Worm (Caenorhabditis elegans): Measurements from ENCODE around the gene W10G11.2.

DNA sequence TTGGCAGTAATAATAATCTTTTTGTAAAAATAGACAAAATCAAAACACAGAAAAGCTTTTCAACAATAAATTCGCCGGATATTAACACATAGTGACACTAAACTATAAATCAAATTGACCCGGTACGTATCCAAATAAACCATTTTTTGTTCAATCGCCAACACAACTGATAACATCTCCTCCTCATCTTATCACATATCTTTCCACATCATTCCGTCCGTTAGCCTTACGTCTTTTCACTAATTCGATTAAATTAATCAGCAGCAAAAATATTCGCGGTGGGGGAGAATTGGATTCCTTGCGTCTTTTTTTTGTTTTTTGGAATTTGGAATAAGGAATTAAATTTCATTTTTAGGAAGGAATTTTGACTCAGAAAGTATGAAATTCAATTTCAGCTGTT is 4.9 kb downstream of the W10G11.2 start:
- TF ChIP-seq fos-1 (tag; optimal IDR thresholded peaks at IDR 0.05) (no peak), ZK546.5 (tag; optimal IDR thresholded peaks at IDR 0.05) (no peak), nfya-1 (tag; optimal IDR thresholded peaks at IDR 0.05; ENCODE audit: insufficient read depth) (no peak)

All from whole organism, L3 larva.